Fruit fly (Drosophila melanogaster): Measurements from ENCODE around the gene Spn77Bc.

The Spn77Bc gene

dm6 chr3L:20375878-20376563, 33.6 kb downstream of the Spn77Bc start, which contains the start of the genes Ide and RhoBTB (continued):
- TF ChIP-seq CG13296 (GFP tag; optimal IDR thresholded peaks at IDR 0.05) (peak; percentile 57), Neu2 (GFP tag; optimal IDR thresholded peaks at IDR 0.05; ENCODE audit: borderline replicate concordance) (no peak), Dbx (GFP tag; IDR thresholded peaks at IDR 0.05) (peak; percentile 86), CG8388 (GFP tag; optimal IDR thresholded peaks at IDR 0.05) (peak; percentile 53), CG6689 (GFP tag; IDR thresholded peaks at IDR 0.05) (peak; percentile 67), CG6654 (GFP tag; optimal IDR thresholded peaks at IDR 0.05) (peak; percentile 42), CG3847 (GFP tag; IDR thresholded peaks at IDR 0.05) (peak; percentile 93), Ptx1 (GFP tag; IDR thresholded peaks at IDR 0.05) (peak; percentile 76), CG4328 (GFP tag; optimal IDR thresholded peaks at IDR 0.05) (peak; percentile 76), zen2 (GFP tag; IDR thresholded peaks at IDR 0.05; ENCODE audit: partially characterized antibody) (no peak), CG9876 (GFP tag; optimal IDR thresholded peaks at IDR 0.05) (peak; percentile 85), Bgb (GFP tag; IDR thresholded peaks at IDR 0.05; ENCODE audit: partially characterized antibody) (peak; percentile 34; the same call in 1 of the 2 replicates), odd (GFP tag; optimal IDR thresholded peaks at IDR 0.05) (no peak), Myb (GFP tag; optimal IDR thresholded peaks at IDR 0.05) (peak; percentile 92), dmrt11E (tag; optimal IDR thresholded peaks at IDR 0.05) (peak; percentile 66), CG10462 (GFP tag; optimal IDR thresholded peaks at IDR 0.05) (peak; percentile 63), Blimp-1 (GFP tag; optimal IDR thresholded peaks at IDR 0.05) (no peak), CG17186 (GFP tag; optimal IDR thresholded peaks at IDR 0.05) (peak; percentile 15), dan (GFP tag; IDR thresholded peaks at IDR 0.05) (no peak), ap (GFP tag; IDR thresholded peaks at IDR 0.05) (peak; percentile 25; the same call in 1 of the 2 replicates), CG12219 (GFP tag; optimal IDR thresholded peaks at IDR 0.05) (peak; percentile 40), Sin3A (optimal IDR thresholded peaks at IDR 0.05) (peak; percentile 96), CG11696 (GFP tag; IDR thresholded peaks at IDR 0.05) (no peak), sr (GFP tag; IDR thresholded peaks at IDR 0.05) (no peak), CG43689 (GFP tag; IDR thresholded peaks at IDR 0.05) (no peak), CG10431 (GFP tag; optimal IDR thresholded peaks at IDR 0.05) (peak; percentile 36), dm (GFP tag; optimal IDR thresholded peaks at IDR 0.05) (peak; percentile 72), Chrac-16 (GFP tag; optimal IDR thresholded peaks at IDR 0.05) (peak; percentile 88), Hr39 (optimal IDR thresholded peaks at IDR 0.05) (peak; percentile 36), cwo (GFP tag; optimal IDR thresholded peaks at IDR 0.05) (peak; percentile 58), CG2116 (GFP tag; optimal IDR thresholded peaks at IDR 0.05) (peak; percentile 79), Hr3 (GFP tag; optimal IDR thresholded peaks at IDR 0.05) (peak; percentile 88), CG2199 (GFP tag; IDR thresholded peaks at IDR 0.05) (no peak), CG31441 (GFP tag; IDR thresholded peaks at IDR 0.05) (peak; percentile 89), CG14965 (GFP tag; optimal IDR thresholded peaks at IDR 0.05; ENCODE audit: borderline replicate concordance) (peak; percentile 22), Fer3 (tag; optimal IDR thresholded peaks at IDR 0.05) (peak; percentile 78), Dip2 (GFP tag; IDR thresholded peaks at IDR 0.05) (peak; percentile 31; the same call in 1 of the 2 replicates), CG3726 (GFP tag; IDR thresholded peaks at IDR 0.05) (no peak), sob (GFP tag; IDR thresholded peaks at IDR 0.05) (peak; percentile 81), MTF-1 (GFP tag; optimal IDR thresholded peaks at IDR 0.05; ENCODE audit: borderline replicate concordance) (no peak), Ravus (GFP tag; IDR thresholded peaks at IDR 0.05) (peak; percentile 6; the same call in 1 of the 2 replicates), CG33213 (GFP tag; optimal IDR thresholded peaks at IDR 0.05) (peak; percentile 81), D19B (GFP tag; optimal IDR thresholded peaks at IDR 0.05) (peak; percentile 55), ab (GFP tag; optimal IDR thresholded peaks at IDR 0.05) (peak; percentile 61), Jarid2 (GFP tag; optimal IDR thresholded peaks at IDR 0.05) (peak; percentile 41), Atf3 (GFP tag; optimal IDR thresholded peaks at IDR 0.05) (peak; percentile 77), Bteb2 (GFP tag; optimal IDR thresholded peaks at IDR 0.05) (peak; percentile 76), CG18476 (GFP tag; optimal IDR thresholded peaks at IDR 0.05) (peak; percentile 49), kay (GFP tag; optimal IDR thresholded peaks at IDR 0.05) (peak; percentile 73), HLHmδ (GFP tag; optimal IDR thresholded peaks at IDR 0.05) (no peak)
